Fruit fly (Drosophila melanogaster): ENCODE measurements around the gene r2d2.
A peak's percentile ranks its signal among the peaks of the same experiment; 100 is the strongest.

The r2d2 gene

DNA sequence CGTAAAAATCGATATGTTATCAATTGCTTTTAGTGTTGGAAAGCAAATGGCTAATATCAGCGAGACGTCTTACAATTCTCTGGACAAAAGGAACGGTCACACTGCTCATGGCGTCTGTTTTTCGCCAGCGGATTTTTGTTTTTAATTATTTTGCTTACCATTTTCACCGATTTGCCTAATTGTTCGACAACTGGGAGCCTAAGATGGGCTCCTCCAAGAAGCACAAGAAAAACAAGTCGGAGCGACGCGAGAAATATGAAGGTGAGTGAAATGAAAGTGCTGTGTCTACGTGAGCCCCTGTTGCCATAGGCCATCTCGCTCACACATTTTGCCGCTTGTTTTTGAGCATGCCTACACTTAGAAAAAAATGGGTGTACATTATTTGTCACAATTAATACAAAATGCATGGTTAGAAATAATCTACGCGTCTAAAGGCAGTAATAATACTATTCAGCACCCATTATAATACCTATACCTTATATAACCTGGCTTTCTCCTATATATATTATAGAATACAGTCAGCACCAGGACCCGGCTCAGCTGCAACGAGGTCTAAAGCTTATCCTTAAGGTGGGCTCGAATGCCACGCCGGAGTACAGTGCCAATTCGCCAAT is 17.1 kb upstream of the r2d2 start, which contains the start of gene Brd7-9:
Gene Brd7-9 (plus strand): TSS at position 78 of the 614 bp plus-strand sequence.
- no peak for TF ChIP-seq EcR (GFP tag; optimal IDR thresholded peaks at IDR 0.05)
- TF ChIP-seq usp (GFP tag; optimal IDR thresholded peaks at IDR 0.05) = no peak
- no peak for TF ChIP-seq Dll (optimal IDR thresholded peaks at IDR 0.05)
- no peak for TF ChIP-seq CG8478 (optimal IDR thresholded peaks at IDR 0.05)
- TF ChIP-seq psq (optimal IDR thresholded peaks at IDR 0.05) = no peak
- no peak for TF ChIP-seq pan (optimal IDR thresholded peaks at IDR 0.05)

DNA sequence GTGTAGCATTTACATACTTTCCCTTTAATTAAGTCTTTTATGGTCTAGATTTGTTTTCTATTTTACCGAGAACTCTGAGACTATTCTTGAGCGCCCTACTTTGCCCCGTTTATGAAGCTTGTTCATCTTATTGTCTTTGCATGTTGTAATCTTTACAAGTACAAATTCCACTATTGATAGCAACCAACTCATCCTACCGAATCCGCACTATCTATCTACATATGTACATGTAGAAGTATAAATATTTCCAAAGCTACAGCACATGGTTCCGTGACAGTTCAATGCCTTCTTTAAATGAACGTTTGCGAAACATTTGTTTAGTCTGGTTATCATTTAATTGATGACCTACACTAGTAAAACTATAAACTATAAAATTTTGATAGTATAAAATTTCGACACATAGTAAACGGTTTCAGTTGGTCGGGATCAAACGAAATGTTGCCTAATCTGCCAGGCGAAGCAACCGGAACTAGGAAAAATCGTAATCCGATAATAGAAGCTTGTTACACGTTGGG is 10.9 kb upstream of the r2d2 start:
- TF ChIP-seq CG8478 (optimal IDR thresholded peaks at IDR 0.05) (no peak), psq (optimal IDR thresholded peaks at IDR 0.05) (no peak), Dll (optimal IDR thresholded peaks at IDR 0.05) (no peak), usp (GFP tag; optimal IDR thresholded peaks at IDR 0.05) (no peak), EcR (GFP tag; optimal IDR thresholded peaks at IDR 0.05) (no peak), pan (optimal IDR thresholded peaks at IDR 0.05) (no peak)

DNA sequence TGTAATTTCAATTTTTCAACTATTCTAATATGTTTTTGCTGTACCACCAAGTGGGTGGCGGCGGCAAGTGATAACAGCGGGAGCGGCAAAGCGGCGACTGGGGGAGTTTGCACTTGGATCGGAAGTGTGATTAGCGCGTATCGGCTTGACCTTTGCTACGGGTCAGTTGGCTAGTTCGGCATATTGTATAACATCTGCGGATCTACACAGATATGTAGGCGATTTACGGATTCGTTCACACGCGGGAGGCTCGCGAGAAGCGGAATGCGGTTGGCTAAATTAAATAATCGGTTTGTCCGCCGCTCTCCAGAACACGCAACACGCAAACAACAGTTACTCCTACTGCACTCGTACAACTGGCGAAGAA is 9.9 kb upstream of the r2d2 start:
- no peak for TF ChIP-seq pan (optimal IDR thresholded peaks at IDR 0.05)
- no peak for TF ChIP-seq psq (optimal IDR thresholded peaks at IDR 0.05)
- TF ChIP-seq Dll (optimal IDR thresholded peaks at IDR 0.05) = no peak
- no peak for TF ChIP-seq CG8478 (optimal IDR thresholded peaks at IDR 0.05)
- TF ChIP-seq EcR (GFP tag; optimal IDR thresholded peaks at IDR 0.05) = no peak
- TF ChIP-seq usp (GFP tag; optimal IDR thresholded peaks at IDR 0.05) = no peak

DNA sequence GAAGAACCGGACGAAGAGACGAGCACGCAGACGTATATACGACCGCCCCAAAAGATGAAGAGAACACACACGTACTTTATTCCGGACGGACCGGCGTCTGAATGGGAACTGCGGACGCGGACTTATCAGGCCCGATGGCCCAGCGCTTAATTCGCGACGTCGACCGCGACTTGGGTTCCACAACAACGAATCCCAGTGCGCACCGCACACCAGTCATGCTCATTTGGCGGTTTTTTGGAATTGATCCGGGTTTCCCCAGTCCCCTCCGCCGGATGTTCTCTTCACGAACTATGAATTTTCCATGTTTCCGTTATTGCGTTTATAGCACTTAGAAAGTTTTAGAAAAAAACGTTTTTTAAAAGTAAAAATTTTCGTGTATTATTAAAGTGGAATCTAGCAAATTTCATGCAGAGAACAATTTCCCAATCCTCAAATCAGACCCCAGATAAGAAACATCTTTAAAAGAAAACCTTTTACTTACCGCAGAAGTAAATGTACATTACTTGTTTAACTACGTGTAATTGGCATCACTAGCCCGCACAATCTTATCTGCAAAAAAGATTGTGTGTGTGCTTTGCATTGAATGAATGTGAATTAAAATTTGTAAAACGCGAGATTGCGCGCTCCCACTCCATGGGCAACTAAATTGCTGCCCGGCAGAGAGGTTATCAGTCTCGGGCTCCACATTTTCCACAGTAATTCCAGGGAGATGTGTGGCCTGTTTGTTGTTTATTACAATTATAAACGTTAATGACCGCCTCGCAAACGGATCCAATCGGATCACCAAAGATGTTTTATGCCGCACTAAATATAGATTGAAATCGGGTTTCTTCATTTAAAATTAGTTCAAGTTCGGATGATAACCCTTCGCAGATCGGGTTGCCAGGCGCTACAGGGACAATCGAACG is 9.2 kb upstream of the r2d2 start, which contains the start of gene CG7149:
Gene CG7149 (minus strand): TSS at position 110 of the 908 bp plus-strand sequence.
- TF ChIP-seq usp (GFP tag; optimal IDR thresholded peaks at IDR 0.05) (no peak), Dll (optimal IDR thresholded peaks at IDR 0.05) (no peak), EcR (GFP tag; optimal IDR thresholded peaks at IDR 0.05) (no peak), psq (optimal IDR thresholded peaks at IDR 0.05) (no peak), pan (optimal IDR thresholded peaks at IDR 0.05) (no peak), CG8478 (optimal IDR thresholded peaks at IDR 0.05) (no peak)

DNA sequence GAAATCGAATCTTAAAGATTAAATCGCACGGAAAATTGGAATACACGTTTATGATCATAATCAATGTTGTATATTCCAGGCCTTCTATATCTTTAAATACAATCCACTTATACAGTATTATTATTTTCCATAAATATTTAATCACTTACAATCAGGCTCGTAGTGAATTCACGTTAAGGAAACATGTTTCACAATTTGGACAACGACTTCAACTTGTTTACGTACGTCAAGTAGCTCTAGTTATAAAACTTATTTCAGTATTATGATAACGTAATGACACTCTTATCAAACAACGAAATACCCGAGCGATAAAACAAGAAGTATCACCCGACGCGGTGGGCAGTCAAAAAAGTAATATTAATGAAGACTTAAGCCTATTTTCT is 8.6 kb upstream of the r2d2 start:
- TF ChIP-seq CG8478 (optimal IDR thresholded peaks at IDR 0.05) = no peak
- no peak for TF ChIP-seq psq (optimal IDR thresholded peaks at IDR 0.05)
- no peak for TF ChIP-seq pan (optimal IDR thresholded peaks at IDR 0.05)
- no peak for TF ChIP-seq usp (GFP tag; optimal IDR thresholded peaks at IDR 0.05)
- no peak for TF ChIP-seq Dll (optimal IDR thresholded peaks at IDR 0.05)
- TF ChIP-seq EcR (GFP tag; optimal IDR thresholded peaks at IDR 0.05) = no peak

DNA sequence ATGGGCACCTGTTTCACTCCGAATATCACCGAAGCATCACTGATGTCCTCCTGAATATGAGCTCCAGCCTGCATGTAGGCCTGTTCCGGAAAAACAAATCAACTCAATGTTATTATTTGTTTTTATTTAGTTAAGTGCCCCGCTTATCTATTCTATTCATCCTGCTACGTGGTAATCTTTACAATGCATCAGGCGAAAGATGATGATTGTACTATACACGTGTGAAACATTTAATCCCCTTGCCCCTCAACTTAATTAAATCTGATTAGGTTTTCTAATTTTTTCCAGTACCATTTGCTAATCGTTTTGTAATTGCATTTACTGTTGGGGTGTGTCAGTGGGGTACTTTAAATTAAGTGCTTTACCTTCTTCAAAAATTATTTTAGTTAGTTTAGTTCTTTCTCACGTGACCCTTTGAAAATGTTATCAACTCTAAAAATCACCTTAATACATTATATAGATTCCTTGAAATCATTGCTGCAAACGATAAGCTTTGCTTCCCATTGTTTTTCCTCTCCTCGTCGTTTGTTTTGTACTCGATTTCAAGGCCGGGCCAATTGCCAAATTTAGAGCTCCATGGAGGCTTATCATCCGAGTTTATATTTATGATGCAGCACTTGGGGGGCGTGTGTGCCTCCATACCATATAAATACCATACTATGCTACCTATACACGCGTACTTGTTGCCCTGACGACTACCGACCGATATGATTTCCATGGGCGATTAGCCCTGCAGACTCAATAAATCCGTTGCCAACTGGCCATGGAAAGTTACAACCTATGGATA is 5.1 kb upstream of the r2d2 start:
- TF ChIP-seq CG8478 (optimal IDR thresholded peaks at IDR 0.05) (no peak), pan (optimal IDR thresholded peaks at IDR 0.05) (no peak), psq (optimal IDR thresholded peaks at IDR 0.05) (no peak), EcR (GFP tag; optimal IDR thresholded peaks at IDR 0.05) (no peak), Dll (optimal IDR thresholded peaks at IDR 0.05) (no peak), usp (GFP tag; optimal IDR thresholded peaks at IDR 0.05) (no peak)

DNA sequence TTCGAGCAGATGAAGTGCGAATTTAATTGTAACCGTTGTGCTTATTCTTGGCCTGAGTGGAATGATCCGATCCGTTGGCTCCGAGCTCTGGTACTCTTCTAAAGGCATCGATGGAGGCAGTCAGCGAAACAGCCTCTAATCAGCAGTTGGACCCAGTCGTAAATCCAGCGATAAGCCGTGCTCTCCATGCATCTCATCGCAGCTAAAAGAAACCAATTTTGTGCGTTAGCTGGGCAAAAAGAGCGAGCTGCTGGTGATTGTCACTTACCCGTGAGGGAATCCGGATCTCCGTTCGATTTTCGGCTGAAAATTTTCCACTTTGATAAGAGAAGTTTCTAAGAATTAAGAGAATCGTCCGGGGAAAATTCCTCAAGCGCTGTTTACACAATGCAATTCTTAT is 4.1 kb upstream of the r2d2 start, which contains the start of gene LKRSDH:
Gene LKRSDH (minus strand): TSS at position 101 of the 400 bp plus-strand sequence.
- TF ChIP-seq Dll (optimal IDR thresholded peaks at IDR 0.05) (no peak), pan (optimal IDR thresholded peaks at IDR 0.05) (no peak), EcR (GFP tag; optimal IDR thresholded peaks at IDR 0.05) (no peak), usp (GFP tag; optimal IDR thresholded peaks at IDR 0.05) (no peak), psq (optimal IDR thresholded peaks at IDR 0.05) (no peak), CG8478 (optimal IDR thresholded peaks at IDR 0.05) (no peak)

DNA sequence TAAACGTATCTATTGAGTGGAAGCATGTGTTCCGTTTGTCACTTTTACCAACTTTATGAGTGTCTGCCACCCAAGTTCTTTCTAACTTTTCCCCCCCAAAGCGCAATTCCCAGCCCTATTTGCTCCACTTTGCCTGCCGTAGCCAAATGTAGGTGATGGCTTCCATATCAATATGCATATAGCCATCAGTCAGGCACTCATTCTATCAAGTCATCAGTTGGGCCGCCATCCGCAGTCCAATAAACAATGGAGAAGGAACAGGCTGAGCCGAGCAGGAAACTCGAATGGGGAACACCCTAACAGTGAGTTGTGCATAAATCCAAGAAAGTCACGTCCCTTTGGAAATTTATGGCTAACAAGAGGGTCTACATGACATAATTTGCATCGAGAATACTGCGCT is 7.6 kb downstream of the r2d2 start:
- TF ChIP-seq pan (optimal IDR thresholded peaks at IDR 0.05) (no peak), psq (optimal IDR thresholded peaks at IDR 0.05) (no peak), CG8478 (optimal IDR thresholded peaks at IDR 0.05) (no peak), EcR (GFP tag; optimal IDR thresholded peaks at IDR 0.05) (no peak), usp (GFP tag; optimal IDR thresholded peaks at IDR 0.05) (no peak)

DNA sequence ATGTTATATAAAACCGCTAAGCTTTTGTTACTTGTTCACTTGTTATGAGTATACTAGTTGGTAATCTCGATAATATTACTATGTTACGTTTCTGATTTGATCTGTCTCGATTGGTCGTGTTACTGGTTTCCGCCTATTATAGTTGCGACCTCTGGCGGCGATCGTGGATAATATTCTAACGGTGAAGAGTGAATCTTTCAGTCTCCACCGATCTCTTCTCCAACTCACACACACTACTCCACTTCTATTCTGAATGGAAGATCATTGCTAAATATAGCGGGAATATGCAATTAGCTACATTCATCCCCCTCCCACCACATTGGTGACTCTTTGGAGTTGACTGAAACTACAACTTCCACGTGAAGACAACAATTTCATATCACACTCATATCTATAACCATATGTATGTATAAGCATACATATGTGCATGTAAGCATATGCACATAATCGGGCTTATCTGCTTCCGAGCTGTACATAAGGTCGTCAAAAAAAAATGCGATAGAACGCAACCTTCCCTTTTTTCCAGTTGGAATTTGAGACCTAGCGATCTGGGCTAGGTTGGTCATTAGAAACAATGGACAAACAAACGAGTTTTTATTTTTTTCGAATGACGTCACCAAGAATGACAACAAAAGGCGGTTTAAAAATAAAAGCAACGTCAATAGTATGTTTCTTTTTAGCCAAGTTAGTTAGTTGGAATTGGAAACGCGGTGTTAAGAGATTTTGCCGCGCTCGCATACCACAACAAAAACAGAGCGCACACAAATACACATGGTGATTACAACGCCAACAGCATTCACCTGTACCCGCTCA is 9.1 kb downstream of the r2d2 start:
- TF ChIP-seq EcR (GFP tag; optimal IDR thresholded peaks at IDR 0.05) = no peak
- no peak for TF ChIP-seq pan (optimal IDR thresholded peaks at IDR 0.05)
- no peak for TF ChIP-seq Dll (optimal IDR thresholded peaks at IDR 0.05)
- no peak for TF ChIP-seq usp (GFP tag; optimal IDR thresholded peaks at IDR 0.05)
- TF ChIP-seq psq (optimal IDR thresholded peaks at IDR 0.05) = no peak
- TF ChIP-seq CG8478 (optimal IDR thresholded peaks at IDR 0.05) = no peak

DNA sequence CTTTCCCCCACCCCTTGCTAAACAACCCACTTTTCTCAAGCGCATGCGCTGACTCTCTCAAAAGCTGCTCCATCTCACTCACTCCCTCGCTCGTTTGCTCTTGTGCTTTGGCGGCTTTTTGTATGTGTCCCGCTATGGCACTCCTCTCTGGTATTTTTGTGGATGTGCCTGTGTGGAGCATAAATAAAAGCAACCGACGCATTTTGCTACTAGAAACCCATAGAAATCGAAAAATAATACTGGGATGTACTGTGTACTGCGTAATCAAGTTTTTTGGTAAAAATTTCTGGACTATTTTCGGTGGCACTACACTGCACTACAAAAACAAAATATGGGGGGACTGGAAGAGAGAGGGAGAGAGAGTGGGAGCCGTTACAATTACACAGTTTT is 9.7 kb downstream of the r2d2 start:
- TF ChIP-seq CG8478 (optimal IDR thresholded peaks at IDR 0.05) = peak; percentile 35
- no peak for TF ChIP-seq Dll (optimal IDR thresholded peaks at IDR 0.05)
- no peak for TF ChIP-seq psq (optimal IDR thresholded peaks at IDR 0.05)
- TF ChIP-seq EcR (GFP tag; optimal IDR thresholded peaks at IDR 0.05) = peak in 1 of 2 experiments; percentile 21
- no peak for TF ChIP-seq pan (optimal IDR thresholded peaks at IDR 0.05)

DNA sequence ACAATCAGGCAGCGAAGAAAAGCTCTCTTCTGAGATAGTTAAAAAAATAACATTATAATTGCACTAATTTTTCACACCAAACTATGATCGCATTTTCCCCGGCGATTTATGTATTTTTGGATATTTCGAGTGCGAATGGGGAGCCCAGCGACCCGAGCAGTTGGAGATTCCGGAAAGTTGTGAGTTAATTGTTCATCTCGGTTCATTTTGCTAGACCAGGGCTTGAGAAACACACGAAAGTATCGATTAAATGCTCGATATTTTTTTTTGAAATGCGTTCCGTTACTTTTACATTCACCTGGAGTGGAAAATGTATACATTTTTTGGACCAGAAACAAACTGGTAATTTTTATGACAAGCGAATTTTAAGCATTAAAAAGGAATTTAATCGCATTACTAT is 10.6 kb downstream of the r2d2 start, which contains the start of gene Cdc14:
Gene Cdc14 (minus strand): TSS at position 185 of the 400 bp plus-strand sequence.
- no peak for TF ChIP-seq CG8478 (optimal IDR thresholded peaks at IDR 0.05)
